Worm (Caenorhabditis elegans): Measurements from ENCODE around the gene T05A8.8.

DNA sequence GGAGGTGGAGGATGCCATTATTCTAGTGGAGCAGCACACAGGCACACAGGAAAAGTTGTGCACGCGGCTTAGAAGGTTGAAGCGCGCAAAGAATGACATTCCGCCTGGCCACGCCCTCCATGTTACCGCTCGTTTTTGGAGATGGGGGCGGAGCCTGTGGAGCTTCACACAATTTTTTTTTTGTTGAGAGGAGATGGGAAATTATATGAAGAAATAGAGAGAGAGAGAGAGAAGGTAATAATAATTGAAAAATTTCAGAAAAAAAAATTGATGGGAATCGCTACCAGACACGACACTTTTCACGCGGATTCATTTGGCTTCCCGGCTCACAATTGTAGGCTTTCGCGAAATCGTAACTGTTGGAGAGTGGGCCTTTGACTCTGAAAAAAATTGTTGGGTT lies 19.1 kb upstream of the T05A8.8 start, which contains the start of gene T05A8.3:
- TF ChIP-seq nhr-28 (tag; optimal IDR thresholded peaks at IDR 0.05) (no peak), ham-2 (GFP tag; optimal IDR thresholded peaks at IDR 0.05) (no peak), sptf-1 (tag; optimal IDR thresholded peaks at IDR 0.05) (no peak), unc-62 (GFP tag; optimal IDR thresholded peaks at IDR 0.05) (no peak), ztf-11 (tag; optimal IDR thresholded peaks at IDR 0.05) (no peak), lin-13 (tag; optimal IDR thresholded peaks at IDR 0.05) (no peak), hlh-1 (tag; optimal IDR thresholded peaks at IDR 0.05) (no peak), elt-3 (tag; optimal IDR thresholded peaks at IDR 0.05) (no peak), mep-1 (tag; optimal IDR thresholded peaks at IDR 0.05) (no peak)

Data from whole organism, mixed stage, embryonic.